Worm (Caenorhabditis elegans) whole organism, L1 larva: ENCODE data around the gene F14H8.8.

Experiments
- C16A3.4 ChIP-seq: fragments of 150-350 bp; optimal IDR thresholded peaks from 2 replicates; lab custom pipeline; 2014; ENCODE audit warnings: missing biosample characterization, missing genetic modification characterization
- F16B12.6 ChIP-seq: fragments of 150-350 bp; optimal IDR thresholded peaks from 2 replicates; lab custom pipeline; 2014; ENCODE audit warnings: missing biosample characterization, missing genetic modification characterization
- aly-2 ChIP-seq: fragments of 150-350 bp; optimal IDR thresholded peaks from 2 replicates; lab custom pipeline; 2014; ENCODE audit warnings: missing biosample characterization, missing genetic modification characterization
- blmp-1 ChIP-seq: fragments of 150-350 bp; optimal IDR thresholded peaks from 2 replicates; lab custom pipeline; 2014; ENCODE audit warnings: missing biosample characterization, missing genetic modification characterization
- ceh-82 ChIP-seq, 3 experiments: fragments of 150-350 bp in 1 of 3; sonication (generic microtip) in 2 of 3; optimal IDR thresholded peaks; 2 replicates each; lab custom pipeline; 2014 to 2017; ENCODE audit warnings: missing biosample characterization in 3 of 3, missing genetic modification characterization in 3 of 3
- dpl-1 ChIP-seq, 3 experiments: fragments of 150-350 bp in 2 of 3; sonication (generic microtip) in 1 of 3; optimal IDR thresholded peaks; 2 replicates each; lab custom pipeline; 2014 to 2017; ENCODE audit warnings: missing biosample characterization in 3 of 3, missing genetic modification characterization in 3 of 3, missing genetic modification reagents in 3 of 3
- dsc-1 ChIP-seq: sonication (generic microtip); optimal IDR thresholded peaks from 2 replicates; lab custom pipeline; 2016; ENCODE audit warnings: mild to moderate bottlenecking, missing genetic modification characterization, missing compliant biosample characterization
- efl-1 ChIP-seq, 4 experiments: fragments of 150-350 bp; optimal IDR thresholded peaks in 3 of 4; peaks in 1 of 4; 1 replicate in 1 of 4; 2 replicates in 3 of 4; lab custom pipeline; 2014; ENCODE audit warnings: missing biosample characterization in 2 of 4, missing genetic modification characterization in 2 of 4, missing genetic modification reagents in 2 of 4
- egl-27 ChIP-seq, 2 experiments: fragments of 150-350 bp in 1 of 2; sonication (generic microtip); optimal IDR thresholded peaks; 3 replicates each; lab custom pipeline; 2017 to 2018; ENCODE audit warnings: missing biosample characterization in 2 of 2, missing genetic modification characterization in 2 of 2, missing genetic modification reagents in 2 of 2
- elt-3 ChIP-seq, 6 experiments: fragments of 150-350 bp in 1 of 6; sonication (generic microtip); optimal IDR thresholded peaks; 2 replicates each; lab custom pipeline; 2017 to 2018; ENCODE audit warnings: missing biosample characterization in 6 of 6, missing genetic modification characterization in 6 of 6, inconsistent platforms in 1 of 6
- fkh-10 ChIP-seq: sonication (generic microtip); optimal IDR thresholded peaks from 2 replicates; lab custom pipeline; 2017; ENCODE audit warnings: missing biosample characterization, missing genetic modification reagents, missing genetic modification characterization
- fkh-8 ChIP-seq: sonication (generic microtip); optimal IDR thresholded peaks from 2 replicates; lab custom pipeline; 2016; ENCODE audit warnings: mild to moderate bottlenecking, missing genetic modification characterization, missing compliant biosample characterization
- grh-1 ChIP-seq: fragments of 200-800 bp; sonication (Bioruptor generic); IDR thresholded peaks from 2 replicates; pipeline ENCODE4 v1.3.6; 2022; ENCODE audit warnings: missing genetic modification reagents, missing genetic modification characterization, missing compliant biosample characterization
- hlh-17 ChIP-seq: fragments of 200-800 bp; sonication (Bioruptor generic); optimal IDR thresholded peaks from 2 replicates; lab custom pipeline; 2018; ENCODE audit warnings: missing genetic modification characterization, mild to moderate bottlenecking, missing compliant biosample characterization, moderate library complexity, borderline replicate concordance
- hlh-4 ChIP-seq: sonication (generic microtip); optimal IDR thresholded peaks from 2 replicates; lab custom pipeline; 2016; ENCODE audit warnings: mild to moderate bottlenecking, missing genetic modification characterization, missing compliant biosample characterization
- lin-15B ChIP-seq: fragments of 150-350 bp; sonication (generic microtip); optimal IDR thresholded peaks from 3 replicates; lab custom pipeline; 2014; ENCODE audit warnings: missing biosample characterization, missing genetic modification characterization
- lin-35 ChIP-seq, 2 experiments: fragments of 150-350 bp; optimal IDR thresholded peaks; 2 replicates each; lab custom pipeline; 2014; ENCODE audit warnings: missing biosample characterization in 2 of 2, missing genetic modification characterization in 2 of 2, missing genetic modification reagents in 2 of 2
- lin-39 ChIP-seq: fragments of 150-350 bp; optimal IDR thresholded peaks from 2 replicates; lab custom pipeline; 2014; ENCODE audit warnings: missing biosample characterization, missing genetic modification reagents, missing genetic modification characterization
- lsy-2 ChIP-seq, 2 experiments: fragments of 150-350 bp; optimal IDR thresholded peaks; 2 replicates each; lab custom pipeline; 2014; ENCODE audit warnings: missing biosample characterization in 2 of 2, missing genetic modification characterization in 2 of 2
- nhr-19 ChIP-seq: fragments of 200-800 bp; sonication (Bioruptor generic); conservative IDR thresholded peaks from 2 replicates; pipeline ENCODE4 v1.3.6; 2022; ENCODE audit warnings: missing genetic modification characterization, missing compliant biosample characterization
- nhr-20 ChIP-seq: sonication (generic microtip); optimal IDR thresholded peaks from 2 replicates; lab custom pipeline; 2016; ENCODE audit warnings: mild to moderate bottlenecking, missing genetic modification characterization, missing compliant biosample characterization
- nhr-28 ChIP-seq: fragments of 150-350 bp; optimal IDR thresholded peaks from 2 replicates; lab custom pipeline; 2014; ENCODE audit warnings: missing biosample characterization, missing genetic modification characterization
- nhr-47 ChIP-seq: sonication (generic microtip); optimal IDR thresholded peaks from 2 replicates; lab custom pipeline; 2016; ENCODE audit warnings: mild to moderate bottlenecking, missing genetic modification characterization, moderate library complexity, missing compliant biosample characterization
- nhr-71 ChIP-seq: sonication (generic microtip); optimal IDR thresholded peaks from 2 replicates; lab custom pipeline; 2016; ENCODE audit warnings: mild to moderate bottlenecking, missing genetic modification characterization, moderate library complexity, missing compliant biosample characterization
- nhr-76 ChIP-seq: sonication (generic microtip); optimal IDR thresholded peaks from 2 replicates; lab custom pipeline; 2017; ENCODE audit warnings: missing biosample characterization, missing genetic modification characterization
- nhr-85 ChIP-seq: sonication (generic microtip); peaks from one replicate; lab custom pipeline; 2016; ENCODE audit warnings: missing genetic modification characterization, inconsistent platforms, missing compliant biosample characterization
- nhr-90 ChIP-seq: sonication (generic microtip); optimal IDR thresholded peaks from 2 replicates; lab custom pipeline; 2016; ENCODE audit warnings: mild to moderate bottlenecking, missing genetic modification characterization, missing compliant biosample characterization; ENCODE audit not compliant: poor library complexity
- pax-3 ChIP-seq: fragments of 200-800 bp; sonication (Bioruptor generic); optimal IDR thresholded peaks from 2 replicates; lab custom pipeline; 2018; ENCODE audit warnings: mild to moderate bottlenecking, missing genetic modification characterization, moderate library complexity, missing compliant biosample characterization
- pqm-1 ChIP-seq: sonication (generic microtip); optimal IDR thresholded peaks from 3 replicates; lab custom pipeline; 2017; ENCODE audit warnings: missing biosample characterization, missing genetic modification characterization
- rnt-1 ChIP-seq: sonication (generic microtip); optimal IDR thresholded peaks from 2 replicates; lab custom pipeline; 2016; ENCODE audit warnings: mild to moderate bottlenecking, missing genetic modification characterization, moderate library complexity, missing compliant biosample characterization
- skn-1 ChIP-seq: fragments of 150-350 bp; optimal IDR thresholded peaks from 2 replicates; lab custom pipeline; 2014; ENCODE audit warnings: missing biosample characterization, missing genetic modification characterization
- snu-23 ChIP-seq: sonication (generic microtip); optimal IDR thresholded peaks from 2 replicates; lab custom pipeline; 2016; ENCODE audit warnings: missing genetic modification characterization, missing compliant biosample characterization
- sox-4 ChIP-seq: sonication (generic microtip); optimal IDR thresholded peaks from 2 replicates; lab custom pipeline; 2016; ENCODE audit warnings: missing genetic modification characterization, missing compliant biosample characterization
- sup-37 ChIP-seq: fragments of 200-800 bp; sonication (Bioruptor generic); optimal IDR thresholded peaks from 2 replicates; lab custom pipeline; 2018; ENCODE audit warnings: mild to moderate bottlenecking, missing genetic modification characterization, missing compliant biosample characterization
- swsn-7 ChIP-seq: sonication (generic microtip); optimal IDR thresholded peaks from 2 replicates; lab custom pipeline; 2016; ENCODE audit warnings: missing genetic modification characterization, missing compliant biosample characterization
- tbx-2 ChIP-seq: sonication (generic microtip); optimal IDR thresholded peaks from 2 replicates; lab custom pipeline; 2016; ENCODE audit warnings: missing genetic modification characterization, missing compliant biosample characterization
- tlp-1 ChIP-seq: fragments of 150-350 bp; optimal IDR thresholded peaks from 2 replicates; lab custom pipeline; 2014; ENCODE audit warnings: missing biosample characterization, missing genetic modification characterization
- unc-30 ChIP-seq: sonication (generic microtip); optimal IDR thresholded peaks from 2 replicates; lab custom pipeline; 2017; ENCODE audit warnings: missing biosample characterization, missing genetic modification characterization
- unc-86 ChIP-seq: sonication (generic microtip); optimal IDR thresholded peaks from 2 replicates; lab custom pipeline; 2016; ENCODE audit warnings: missing genetic modification characterization, missing compliant biosample characterization
- xbp-1 ChIP-seq: sonication (generic microtip); optimal IDR thresholded peaks from 2 replicates; lab custom pipeline; 2016; ENCODE audit warnings: missing genetic modification characterization, missing compliant biosample characterization

The F14H8.8 gene

ce11 chrV:14979937-14980336 lies 49.3 kb upstream of the F14H8.8 start, which contains the start of gene xbx-1:
Gene xbx-1 (plus strand): TSS chrV:14980237.
- TF ChIP-seq nhr-76 (tag; lab: Kevin White, UChicago) (no peak), fkh-8 (tag; lab: Kevin White, UChicago) (peak; percentile 19)

- TF ChIP-seq blmp-1 (tag; lab: Kevin White, UChicago) (peak; percentile 44), swsn-7 (tag; lab: Kevin White, UChicago) (no peak), unc-30 (tag; lab: Kevin White, UChicago) (no peak), sox-4 (no peak), nhr-28 (tag; lab: Kevin White, UChicago) (no peak), skn-1 (tag; lab: Kevin White, UChicago) (no peak), pqm-1 (tag; lab: Kevin White, UChicago) (no peak), rnt-1 (tag; lab: Kevin White, UChicago) (peak; percentile 29), lin-39 (tag; lab: Kevin White, UChicago) (no peak), sup-37 (GFP tag; lab: Kevin White, UChicago) (no peak), fkh-10 (no peak), pax-3 (tag; lab: Kevin White, UChicago) (no peak), lsy-2 (tag; optimal IDR thresholded peaks at IDR 0.05; lab: Kevin White, UChicago) (no peak), efl-1 (optimal IDR thresholded peaks at IDR 0.05; lab: Kevin White, UChicago) (no peak), efl-1 (GFP tag; optimal IDR thresholded peaks at IDR 0.05 in 1 of 2; lab: Kevin White, UChicago) (peak in 1 of 2 experiments; percentile 51), ceh-82 (tag; optimal IDR thresholded peaks at IDR 0.05; lab: Kevin White, UChicago) (no peak)
Observed at ce11 chrV:14984593-14984992, 44.7 kb upstream of the F14H8.8 start, which contains the start of gene F02D8.4. Gene F02D8.4 (plus strand): TSS chrV:14984893.

- peak; percentile 48 for TF ChIP-seq nhr-47 (tag; lab: Kevin White, UChicago)
- TF ChIP-seq nhr-85 (tag; lab: Kevin White, UChicago), result peak; percentile 4
- TF ChIP-seq rnt-1 (tag; lab: Kevin White, UChicago), result peak; percentile 40
- TF ChIP-seq C16A3.4 (tag; lab: Kevin White, UChicago), result peak; percentile 18
- TF ChIP-seq lin-15B (tag; lab: Kevin White, UChicago), result peak; percentile 24
- TF ChIP-seq efl-1 (optimal IDR thresholded peaks at IDR 0.05; lab: Kevin White, UChicago), result peak; percentile 26 to 86
- TF ChIP-seq efl-1 (GFP tag; optimal IDR thresholded peaks at IDR 0.05 in 1 of 2; lab: Kevin White, UChicago), result peak; percentile 87 to 98
- peak; percentile 53 to 74 for TF ChIP-seq lsy-2 (tag; optimal IDR thresholded peaks at IDR 0.05; lab: Kevin White, UChicago)
- TF ChIP-seq egl-27 (tag; optimal IDR thresholded peaks at IDR 0.05; lab: Kevin White, UChicago), result no peak
- no peak for TF ChIP-seq hlh-4 (tag; lab: Kevin White, UChicago)
- peak; percentile 43 for TF ChIP-seq swsn-7 (tag; lab: Kevin White, UChicago)
- TF ChIP-seq skn-1 (tag; lab: Kevin White, UChicago), result peak; percentile 23
- peak; percentile 9; the same call in 1 of the 2 replicates for TF ChIP-seq nhr-19 (GFP tag; lab: Robert Waterston, UW)
- TF ChIP-seq grh-1 (GFP tag; lab: Robert Waterston, UW), result no peak
- peak; percentile 33 for TF ChIP-seq xbp-1 (tag; lab: Kevin White, UChicago)
- TF ChIP-seq lin-35 (GFP tag; optimal IDR thresholded peaks at IDR 0.05; lab: Kevin White, UChicago), result peak; percentile 82 to 92
- no peak for TF ChIP-seq hlh-17 (GFP tag; lab: Kevin White, UChicago)
- TF ChIP-seq tbx-2 (tag; lab: Kevin White, UChicago), result peak; percentile 22
- no peak for TF ChIP-seq aly-2
- peak; percentile 35 for TF ChIP-seq nhr-20
- TF ChIP-seq F16B12.6 (tag; lab: Kevin White, UChicago), result peak; percentile 17
- peak in 1 of 6 experiments; percentile 7 for TF ChIP-seq elt-3 (tag; optimal IDR thresholded peaks at IDR 0.05; lab: Kevin White, UChicago)
- peak; percentile 12 for TF ChIP-seq unc-86 (tag; lab: Kevin White, UChicago)
- peak; percentile 25 for TF ChIP-seq dsc-1 (tag; lab: Kevin White, UChicago)
- no peak for TF ChIP-seq tlp-1
- peak; percentile 50 for TF ChIP-seq nhr-71 (tag; lab: Kevin White, UChicago)
- peak; percentile 16 for TF ChIP-seq nhr-90 (tag; lab: Kevin White, UChicago)
- peak; percentile 56 for TF ChIP-seq snu-23 (GFP tag; lab: Kevin White, UChicago)
- TF ChIP-seq dpl-1 (GFP tag; optimal IDR thresholded peaks at IDR 0.05; lab: Kevin White, UChicago), result peak; percentile 76 to 89 (median 85)
- TF ChIP-seq ceh-82 (tag; optimal IDR thresholded peaks at IDR 0.05; lab: Kevin White, UChicago), result peak in 2 of 3 experiments; percentile 29 to 44
Observed at ce11 chrV:14990843-14991242, 38.4 kb upstream of the F14H8.8 start, which contains the start of the genes cdt-2 and T01C3.2. Gene cdt-2 (minus strand): TSS chrV:14991126. Gene T01C3.2 (plus strand): TSS chrV:14991168.
